Worm (Caenorhabditis elegans) whole organism, L3 larva: ENCODE measurements around the gene nrf-5.

Source experiments
- daf-12 ChIP-seq: fragments of 150-350 bp; optimal IDR thresholded peaks from 2 replicates; lab custom pipeline; 2014; ENCODE audit warnings: missing biosample characterization, missing genetic modification reagents, missing genetic modification characterization
- fkh-10 ChIP-seq: sonication (generic microtip); optimal IDR thresholded peaks from 2 replicates; lab custom pipeline; 2017; ENCODE audit warnings: missing biosample characterization, missing genetic modification reagents, missing genetic modification characterization
- lin-39 ChIP-seq: fragments of 150-350 bp; optimal IDR thresholded peaks from 2 replicates; lab custom pipeline; 2018; ENCODE audit warnings: missing biosample characterization, missing genetic modification reagents, missing genetic modification characterization
- mdl-1 ChIP-seq: fragments of 150-350 bp; optimal IDR thresholded peaks from 2 replicates; lab custom pipeline; 2014; ENCODE audit warnings: missing biosample characterization, missing genetic modification characterization
- mml-1 ChIP-seq: fragments of 150-350 bp; sonication (generic microtip); optimal IDR thresholded peaks from 3 replicates; lab custom pipeline; 2014; ENCODE audit warnings: missing biosample characterization, missing genetic modification characterization
- nhr-11 ChIP-seq: fragments of 150-350 bp; optimal IDR thresholded peaks from 2 replicates; lab custom pipeline; 2014; ENCODE audit warnings: missing biosample characterization, missing genetic modification characterization
- nhr-12 ChIP-seq: fragments of 150-350 bp; optimal IDR thresholded peaks from 2 replicates; lab custom pipeline; 2014; ENCODE audit warnings: missing biosample characterization, missing genetic modification characterization
- pqm-1 ChIP-seq: fragments of 150-350 bp; optimal IDR thresholded peaks from 2 replicates; lab custom pipeline; 2017; ENCODE audit warnings: missing biosample characterization, missing genetic modification characterization, inconsistent platforms
- tbx-2 ChIP-seq: sonication (generic microtip); optimal IDR thresholded peaks from 2 replicates; lab custom pipeline; 2016; ENCODE audit warnings: mild to moderate bottlenecking, missing genetic modification characterization, missing compliant biosample characterization
- unc-62 ChIP-seq: fragments of 150-350 bp; sonication (generic microtip); optimal IDR thresholded peaks from 4 replicates; lab custom pipeline; 2014; ENCODE audit warnings: missing biosample characterization, missing genetic modification reagents, missing genetic modification characterization
- zag-1 ChIP-seq: fragments of 150-350 bp; optimal IDR thresholded peaks from 2 replicates; lab custom pipeline; 2014; ENCODE audit warnings: missing biosample characterization, missing genetic modification characterization
- ztf-11 ChIP-seq: fragments of 150-350 bp; optimal IDR thresholded peaks from 2 replicates; lab custom pipeline; 2014; ENCODE audit warnings: missing biosample characterization, missing genetic modification characterization

- TF ChIP-seq mml-1 (no peak), nhr-11 (no peak), ztf-11 (tag; lab: Kevin White, UChicago) (no peak), unc-62 (GFP tag; lab: Kevin White, UChicago) (no peak), zag-1 (no peak), fkh-10 (GFP tag; lab: Kevin White, UChicago) (no peak), mdl-1 (tag; lab: Kevin White, UChicago) (no peak), daf-12 (tag; lab: Kevin White, UChicago) (no peak), tbx-2 (tag; lab: Kevin White, UChicago) (no peak), pqm-1 (tag; lab: Kevin White, UChicago) (no peak), lin-39 (tag; lab: Kevin White, UChicago) (no peak), nhr-12 (no peak)
These were observed 28.9 kb upstream of the nrf-5 start for ce11 chrV:13799190-13799589.
